Worm (Caenorhabditis elegans) whole organism, L4 larva: Measurements from ENCODE around the gene F41E6.12.
A peak's percentile ranks its signal among the peaks of the same experiment; 100 is the strongest.

ENCODE experiments used
- F49E8.2 ChIP-seq: sonication (generic microtip); optimal IDR thresholded peaks from 2 replicates; lab custom pipeline; 2016; ENCODE audit warnings: missing compliant biosample characterization, mild to moderate bottlenecking, missing genetic modification characterization, borderline replicate concordance
- ceh-32 ChIP-seq: sonication (generic microtip); optimal IDR thresholded peaks from 2 replicates; lab custom pipeline; 2016; ENCODE audit warnings: mild to moderate bottlenecking, missing genetic modification characterization, missing compliant biosample characterization; ENCODE audit not compliant: poor library complexity
- daf-16 ChIP-seq, 3 experiments: sonication (generic microtip); optimal IDR thresholded peaks; 2 replicates each; lab custom pipeline; 2016 to 2017; ENCODE audit warnings: missing genetic modification characterization in 3 of 3, missing genetic modification reagents in 3 of 3, mild to moderate bottlenecking in 2 of 3, missing compliant biosample characterization in 2 of 3, missing biosample characterization in 1 of 3, moderate library complexity in 1 of 3
- mxl-2 ChIP-seq: fragments of 200-800 bp; sonication (Bioruptor generic); conservative IDR thresholded peaks from 2 replicates; pipeline ENCODE4 v1.3.6; 2022; ENCODE audit warnings: missing genetic modification reagents, missing genetic modification characterization, missing compliant biosample characterization
- nhr-6 ChIP-seq: fragments of 150-350 bp; optimal IDR thresholded peaks from 2 replicates; lab custom pipeline; 2014; ENCODE audit warnings: missing biosample characterization, missing genetic modification characterization
- nhr-76 ChIP-seq: fragments of 150-350 bp; optimal IDR thresholded peaks from 2 replicates; lab custom pipeline; 2014; ENCODE audit warnings: missing biosample characterization, missing genetic modification characterization
- pha-4 ChIP-seq, 2 experiments: fragments of 150-350 bp in 1 of 2; fragments of 200-800 bp in 1 of 2; sonication (Bioruptor generic) in 1 of 2; IDR thresholded peaks in 1 of 2; optimal IDR thresholded peaks in 1 of 2; 2 replicates each; pipeline versions ENCODE4 v1.3.6 to Lab custom; 2014 to 2022; ENCODE audit warnings: missing genetic modification characterization in 2 of 2, missing genetic modification reagents in 2 of 2, missing biosample characterization in 1 of 2, missing compliant biosample characterization in 1 of 2
- skn-1 ChIP-seq: fragments of 150-350 bp; optimal IDR thresholded peaks from 2 replicates; lab custom pipeline; 2014; ENCODE audit warnings: missing biosample characterization, missing genetic modification characterization
- snpc-4 ChIP-seq: fragments of 150-350 bp; optimal IDR thresholded peaks from 2 replicates; lab custom pipeline; 2014; ENCODE audit warnings: missing biosample characterization, missing genetic modification characterization
- unc-130 ChIP-seq: sonication (generic microtip); optimal IDR thresholded peaks from 2 replicates; lab custom pipeline; 2016; ENCODE audit warnings: missing genetic modification reagents, missing genetic modification characterization, missing compliant biosample characterization

DNA sequence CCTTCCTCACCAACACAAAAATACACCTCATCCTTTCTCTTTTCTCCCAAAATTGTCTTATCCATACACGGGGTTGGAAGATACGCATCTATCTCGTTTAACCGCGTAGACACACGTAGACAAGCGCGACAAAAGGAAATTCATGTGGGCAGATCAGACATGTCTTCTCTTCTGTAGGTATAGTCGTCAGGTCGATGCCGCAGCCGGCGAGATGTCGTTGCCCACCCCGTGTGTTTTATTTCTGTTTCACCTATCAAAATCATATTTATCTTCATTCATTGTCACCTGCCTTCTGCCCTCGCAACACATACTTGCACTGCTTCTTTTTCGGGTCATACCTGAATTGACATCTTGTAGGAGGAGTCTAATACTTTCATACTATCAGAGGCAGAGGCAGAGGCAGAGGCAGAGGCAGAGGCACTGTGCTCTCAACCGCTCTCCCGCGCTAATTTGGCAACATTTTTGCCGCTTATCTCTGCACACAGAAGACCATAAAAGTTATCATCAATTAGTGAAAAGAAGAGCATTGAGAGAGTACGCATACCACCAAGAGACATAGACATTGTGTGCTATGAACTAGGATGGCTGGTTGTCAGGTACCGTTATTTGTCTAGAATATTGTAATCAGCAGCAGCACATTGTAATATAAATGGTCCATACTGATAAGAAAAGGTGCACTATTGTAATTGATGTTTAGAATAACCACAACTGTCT, 32.5 kb upstream of the F41E6.12 start:
- TF ChIP-seq skn-1 (tag; lab: Kevin White, UChicago): no peak
- TF ChIP-seq F49E8.2 (tag; lab: Kevin White, UChicago): no peak
- TF ChIP-seq unc-130 (GFP tag; lab: Kevin White, UChicago): no peak
- no peak for TF ChIP-seq pha-4 (GFP tag; IDR thresholded peaks at IDR 0.05; lab: Robert Waterston, UW)
- no peak for TF ChIP-seq pha-4 (tag; optimal IDR thresholded peaks at IDR 0.05; lab: Kevin White, UChicago)
- no peak for TF ChIP-seq nhr-6 (tag; lab: Kevin White, UChicago)
- TF ChIP-seq nhr-76 (tag; lab: Kevin White, UChicago): no peak
- no peak for TF ChIP-seq ceh-32 (tag; lab: Kevin White, UChicago)
- TF ChIP-seq daf-16 (GFP tag; optimal IDR thresholded peaks at IDR 0.05; lab: Kevin White, UChicago): peak in 1 of 2 experiments; percentile 24
- peak; percentile 92 for TF ChIP-seq daf-16 (tag; optimal IDR thresholded peaks at IDR 0.05; lab: Kevin White, UChicago)
- no peak for TF ChIP-seq snpc-4 (tag; lab: Kevin White, UChicago)
- TF ChIP-seq mxl-2 (GFP tag; lab: Robert Waterston, UW): no peak
